Fruit fly (Drosophila melanogaster): Measurements from ENCODE around the gene CG8925.
"Not testable (repeated sequence)": the region's sequence is repeated elsewhere in the genome, so short reads cannot be mapped to it uniquely, and the experiment has no call there.

CG8925 gene

DNA sequence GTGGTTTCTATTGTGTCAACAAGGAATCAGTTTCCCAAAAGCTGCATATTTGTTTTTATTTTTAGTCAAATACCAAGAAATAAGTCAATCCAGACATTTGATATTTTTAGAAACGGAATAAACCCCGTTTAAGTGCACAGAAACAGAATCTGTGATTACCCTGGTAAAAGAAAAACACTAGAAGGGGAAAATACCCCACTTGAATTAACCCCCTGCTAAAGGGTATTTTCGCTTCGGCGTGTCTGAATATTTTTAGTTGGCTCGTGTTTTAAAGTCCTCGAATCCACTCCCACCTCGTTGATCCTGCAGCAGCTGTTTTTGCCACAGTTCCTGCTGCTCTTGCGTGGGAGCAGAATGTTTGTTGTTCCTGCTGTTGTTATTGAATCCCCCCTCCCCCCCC, 15.9 kb downstream of the CG8925 start:
- TF ChIP-seq CG10631 (GFP tag; optimal IDR thresholded peaks at IDR 0.05) (no peak), Hr38 (GFP tag; optimal IDR thresholded peaks at IDR 0.05) (no peak), ss (GFP tag; optimal IDR thresholded peaks at IDR 0.05) (no peak), CG6163 (GFP tag; IDR thresholded peaks at IDR 0.05) (no peak), Lpt (GFP tag; optimal IDR thresholded peaks at IDR 0.05) (no peak), Sox102F (GFP tag; optimal IDR thresholded peaks at IDR 0.05) (no peak), acj6 (GFP tag; optimal IDR thresholded peaks at IDR 0.05) (no peak), Blimp-1 (GFP tag; optimal IDR thresholded peaks at IDR 0.05) (no peak), dac (GFP tag; optimal IDR thresholded peaks at IDR 0.05) (no peak), OdsH (GFP tag; optimal IDR thresholded peaks at IDR 0.05) (no peak), vri (GFP tag; optimal IDR thresholded peaks at IDR 0.05) (no peak), CG7368 (GFP tag; optimal IDR thresholded peaks at IDR 0.05) (no peak), pdm3 (GFP tag; optimal IDR thresholded peaks at IDR 0.05) (no peak), Ets96B (tag; optimal IDR thresholded peaks at IDR 0.05) (no peak), Met (GFP tag; optimal IDR thresholded peaks at IDR 0.05) (no peak), Sox15 (GFP tag; optimal IDR thresholded peaks at IDR 0.05) (no peak)

DNA sequence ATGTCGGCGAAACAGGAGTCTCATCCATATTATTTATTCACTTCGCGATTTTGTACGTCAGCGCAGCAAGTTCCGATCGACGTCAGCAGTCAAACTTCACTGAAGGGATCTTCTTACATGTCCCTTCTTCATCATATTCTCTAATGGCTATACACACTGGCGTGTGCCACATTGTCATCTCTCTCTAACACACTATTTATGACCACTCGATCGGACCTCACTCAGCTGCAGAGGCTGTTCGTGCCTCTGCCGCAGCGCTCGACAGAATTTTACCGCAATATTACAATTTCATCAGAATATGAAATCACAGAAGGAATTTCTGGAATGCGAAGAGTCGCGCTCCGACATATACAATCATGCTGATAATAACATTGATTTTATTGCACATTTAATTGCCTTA, 17.7 kb downstream of the CG8925 start, which contains the start of gene Bin1:
TSS of gene Bin1 (minus strand) at position 101 of the 400 bp plus-strand sequence.
- TF ChIP-seq Blimp-1, fd59A, CG34406 (GFP tag; optimal IDR thresholded peaks at IDR 0.05): not testable (repeated sequence)

DNA sequence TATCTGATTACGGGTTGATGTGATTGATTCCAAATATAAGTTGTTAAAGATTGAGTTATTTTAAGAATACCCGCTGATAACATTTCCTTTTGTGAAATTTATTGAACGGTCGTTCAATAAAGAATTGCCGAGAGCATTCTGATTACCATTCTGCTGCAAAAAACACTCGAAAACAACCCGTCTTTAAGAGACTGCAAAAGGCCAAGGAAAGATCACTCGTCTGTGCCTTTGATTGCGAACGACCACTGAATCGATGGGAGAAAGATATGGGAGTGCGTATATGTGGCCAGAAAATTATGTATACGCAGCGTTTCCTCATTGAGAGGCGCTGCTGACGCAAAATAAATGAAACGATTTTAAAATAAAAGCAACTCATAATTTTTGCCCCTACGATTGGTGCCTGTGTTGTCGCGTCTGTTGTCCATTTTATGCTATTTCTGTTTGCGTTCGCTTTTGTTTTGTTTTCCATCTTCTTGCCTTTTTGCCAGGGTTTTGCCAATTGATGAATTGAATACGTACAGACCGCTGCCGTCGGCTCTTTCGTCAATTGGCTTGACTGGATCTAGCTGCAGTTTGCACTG, 18.5 kb downstream of the CG8925 start:
- TF ChIP-seq svp (GFP tag) (peak; percentile 95), CG8319 (GFP tag; optimal IDR thresholded peaks at IDR 0.05) (no peak)

DNA sequence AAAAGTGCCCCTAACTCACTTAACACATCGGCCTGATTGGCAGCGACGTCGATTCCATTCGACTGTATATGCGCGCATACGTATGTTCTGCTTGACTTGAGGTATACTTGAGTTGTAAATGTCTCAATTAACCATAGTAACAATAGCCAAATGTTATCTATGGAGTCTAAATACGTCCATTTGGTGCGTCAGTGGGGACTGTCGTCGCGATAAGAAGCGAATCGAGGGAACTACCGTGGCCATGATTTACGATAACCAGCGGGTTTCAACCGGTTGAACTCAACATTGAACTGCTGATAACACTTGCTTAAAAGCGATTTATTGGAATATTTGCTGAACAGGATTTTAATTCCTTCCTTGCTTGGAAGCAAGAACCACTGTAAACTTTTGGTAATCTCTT, 19.0 kb downstream of the CG8925 start:
- TF ChIP-seq Eip75B (GFP tag; optimal IDR thresholded peaks at IDR 0.05) (no peak), CG8632 (GFP tag; optimal IDR thresholded peaks at IDR 0.05) (no peak), topi (GFP tag; optimal IDR thresholded peaks at IDR 0.05) (no peak), CG6276 (GFP tag; optimal IDR thresholded peaks at IDR 0.05) (no peak), svp (GFP tag) (no peak), Eip78C (GFP tag) (no peak), CG16779 (tag; optimal IDR thresholded peaks at IDR 0.05) (no peak), CG32006 (GFP tag; optimal IDR thresholded peaks at IDR 0.05) (no peak), ss (GFP tag; optimal IDR thresholded peaks at IDR 0.05) (no peak), dac (GFP tag; optimal IDR thresholded peaks at IDR 0.05) (no peak), vri (GFP tag; optimal IDR thresholded peaks at IDR 0.05) (no peak), eg (GFP tag; IDR thresholded peaks at IDR 0.05) (no peak), cyc (GFP tag; optimal IDR thresholded peaks at IDR 0.05) (no peak), Lpt (GFP tag; optimal IDR thresholded peaks at IDR 0.05) (no peak), CG4318 (GFP tag; optimal IDR thresholded peaks at IDR 0.05) (no peak), Smox (GFP tag; optimal IDR thresholded peaks at IDR 0.05) (no peak), OdsH (GFP tag; optimal IDR thresholded peaks at IDR 0.05) (no peak), Hr39 (GFP tag; optimal IDR thresholded peaks at IDR 0.05) (no peak)

DNA sequence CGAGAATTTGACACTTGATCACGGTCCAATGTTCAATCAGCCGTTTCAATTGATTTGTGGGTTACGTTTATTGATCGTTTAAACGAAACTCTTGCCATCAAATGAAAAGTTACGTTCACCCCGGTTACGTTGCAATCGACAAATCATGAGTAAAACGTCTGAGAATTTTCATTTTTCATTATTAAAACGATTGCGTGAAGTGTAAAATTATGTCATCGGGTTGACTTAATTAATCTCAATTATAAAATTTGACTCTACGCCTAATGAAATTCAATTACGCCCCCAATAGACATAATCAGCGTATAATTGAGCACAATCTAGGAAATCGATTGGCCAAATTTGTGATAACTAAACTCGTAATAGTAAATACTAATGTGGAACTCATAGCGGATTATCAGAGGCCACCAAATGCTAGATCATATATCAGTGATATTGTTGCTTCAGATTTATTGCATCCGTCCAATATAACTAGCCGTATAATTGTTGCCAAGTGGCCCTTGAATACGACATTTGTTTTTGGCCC, 28.8 kb downstream of the CG8925 start:
- TF ChIP-seq CG8632 (GFP tag; optimal IDR thresholded peaks at IDR 0.05) (no peak), Gug (GFP tag; IDR thresholded peaks at IDR 0.05) (no peak), Smox (GFP tag; optimal IDR thresholded peaks at IDR 0.05) (no peak), dsx (GFP tag; optimal IDR thresholded peaks at IDR 0.05; ENCODE audit: poor library complexity, severe bottlenecking) (no peak), CG3919 (GFP tag; optimal IDR thresholded peaks at IDR 0.05) (no peak), Met (GFP tag; optimal IDR thresholded peaks at IDR 0.05) (no peak), CG11902 (GFP tag; optimal IDR thresholded peaks at IDR 0.05) (no peak), CG16779 (tag; optimal IDR thresholded peaks at IDR 0.05) (no peak), CG6792 (GFP tag; optimal IDR thresholded peaks at IDR 0.05) (no peak), Ets21C (GFP tag; optimal IDR thresholded peaks at IDR 0.05) (no peak), OdsH (GFP tag; optimal IDR thresholded peaks at IDR 0.05) (no peak), fd85E (GFP tag; optimal IDR thresholded peaks at IDR 0.05) (no peak), topi (GFP tag; optimal IDR thresholded peaks at IDR 0.05) (no peak), CG8319 (GFP tag; optimal IDR thresholded peaks at IDR 0.05) (no peak)
